Fruit fly (Drosophila melanogaster) whole organism, adult: ENCODE data around the gene CG34179.

Experiments used
- CG11617 ChIP-seq: fragments of 200-800 bp; sonication (Bioruptor generic); optimal IDR thresholded peaks from 2 replicates; lab custom pipeline; 2017; ENCODE audit warnings: mild to moderate bottlenecking, missing biosample characterization, missing genetic modification reagents, missing genetic modification characterization
- CG12768 ChIP-seq: fragments of 200-800 bp; sonication (Bioruptor generic); optimal IDR thresholded peaks from 2 replicates; lab custom pipeline; 2017; ENCODE audit warnings: missing biosample characterization, missing genetic modification characterization, mild to moderate bottlenecking, moderate library complexity, missing genetic modification reagents
- CG14711 ChIP-seq: fragments of 200-800 bp; sonication (Bioruptor generic); optimal IDR thresholded peaks from 2 replicates; lab custom pipeline; 2018; ENCODE audit warnings: missing biosample characterization, mild to moderate bottlenecking, missing genetic modification characterization, moderate library complexity
- CG1620 ChIP-seq: fragments of 200-800 bp; sonication (Bioruptor generic); optimal IDR thresholded peaks from 2 replicates; lab custom pipeline; 2016; ENCODE audit warnings: missing biosample characterization, missing genetic modification characterization
- CG33017 ChIP-seq: fragments of 200-800 bp; sonication (Bioruptor generic); optimal IDR thresholded peaks from 2 replicates; lab custom pipeline; 2018; ENCODE audit warnings: missing biosample characterization, mild to moderate bottlenecking, missing genetic modification characterization, moderate library complexity
- CG5204 ChIP-seq: fragments of 200-800 bp; sonication (Bioruptor generic); optimal IDR thresholded peaks from 2 replicates; lab custom pipeline; 2016; ENCODE audit warnings: missing biosample characterization, missing genetic modification characterization
- CG7045 ChIP-seq: fragments of 200-800 bp; sonication (Bioruptor generic); optimal IDR thresholded peaks from 2 replicates; lab custom pipeline; 2017; ENCODE audit warnings: missing biosample characterization, mild to moderate bottlenecking, missing genetic modification characterization
- CG7101 ChIP-seq: fragments of 200-800 bp; sonication (Bioruptor generic); optimal IDR thresholded peaks from 2 replicates; lab custom pipeline; 2018; ENCODE audit warnings: missing biosample characterization, mild to moderate bottlenecking, missing genetic modification characterization, moderate library complexity
- Clk ChIP-seq: fragments of 200-800 bp; sonication (Bioruptor generic); optimal IDR thresholded peaks from 2 replicates; lab custom pipeline; 2017; ENCODE audit warnings: missing biosample characterization, missing genetic modification characterization
- Crg-1 ChIP-seq: fragments of 200-800 bp; sonication (Bioruptor generic); optimal IDR thresholded peaks from 2 replicates; lab custom pipeline; 2016; ENCODE audit warnings: missing biosample characterization, missing genetic modification characterization
- Hr96 ChIP-seq: fragments of 200-800 bp; sonication (Bioruptor generic); optimal IDR thresholded peaks from 2 replicates; lab custom pipeline; 2016; ENCODE audit warnings: missing biosample characterization, missing genetic modification characterization
- Mnt ChIP-seq: fragments of 200-800 bp; sonication (Bioruptor generic); optimal IDR thresholded peaks from 2 replicates; lab custom pipeline; 2016; ENCODE audit warnings: missing biosample characterization, mild to moderate bottlenecking, missing genetic modification characterization
- bab1 ChIP-seq: fragments of 200-800 bp; sonication (Bioruptor generic); optimal IDR thresholded peaks from 3 replicates; lab custom pipeline; 2019; ENCODE audit warnings: missing biosample characterization, mild to moderate bottlenecking, missing genetic modification characterization, moderate library complexity
- cic ChIP-seq: fragments of 200-800 bp; sonication (Bioruptor generic); optimal IDR thresholded peaks from 2 replicates; lab custom pipeline; 2017; ENCODE audit warnings: missing biosample characterization, mild to moderate bottlenecking, missing genetic modification characterization, moderate library complexity
- cnc ChIP-seq, 2 experiments: fragments of >200 bp; optimal IDR thresholded peaks; 2 replicates each; lab custom pipeline; 2017
- kay ChIP-seq: fragments of 200-800 bp; sonication (Bioruptor generic); peaks from one replicate; lab custom pipeline; 2016; ENCODE audit warnings: missing biosample characterization, missing genetic modification characterization, borderline replicate concordance
- ovo ChIP-seq: fragments of 200-800 bp; sonication (Bioruptor generic); optimal IDR thresholded peaks from 2 replicates; lab custom pipeline; 2016; ENCODE audit warnings: missing biosample characterization, missing genetic modification characterization
- pad ChIP-seq: fragments of 200-800 bp; sonication (Bioruptor generic); optimal IDR thresholded peaks from 3 replicates; lab custom pipeline; 2017; ENCODE audit warnings: missing biosample characterization, missing genetic modification characterization, mild to moderate bottlenecking, moderate library complexity, missing genetic modification reagents
- tj ChIP-seq: fragments of 200-800 bp; sonication (Bioruptor generic); optimal IDR thresholded peaks from 3 replicates; lab custom pipeline; 2017; ENCODE audit warnings: missing biosample characterization, mild to moderate bottlenecking, missing genetic modification characterization, moderate library complexity
- toe ChIP-seq: fragments of 200-800 bp; sonication (Bioruptor generic); optimal IDR thresholded peaks from 2 replicates; lab custom pipeline; 2016; ENCODE audit warnings: missing biosample characterization, missing genetic modification characterization

The CG34179 gene

dm6 chr2L:6048542-6048941 lies at the start of gene CG34179, which contains the start of gene slmo:
TSS of gene CG34179 (minus strand) at chr2L:6048706.
TSS of gene slmo (minus strand) at chr2L:6048706.
- no peak for TF ChIP-seq toe (GFP tag; lab: Kevin White, UChicago)
- TF ChIP-seq tj (GFP tag; lab: Kevin White, UChicago): peak; percentile 84
- TF ChIP-seq CG5204 (GFP tag; lab: Kevin White, UChicago): no peak
- TF ChIP-seq CG7101 (tag; lab: Kevin White, UChicago): no peak
- no peak for TF ChIP-seq Hr96 (GFP tag; lab: Kevin White, UChicago)

dm6 chr2L:6092300-6092699 lies 43.8 kb upstream of the CG34179 start:
- TF ChIP-seq CG1620 (GFP tag; lab: Kevin White, UChicago) (no peak), tj (GFP tag; lab: Kevin White, UChicago) (no peak), CG7101 (tag; lab: Kevin White, UChicago) (no peak), Clk (GFP tag; lab: Kevin White, UChicago) (no peak), CG33017 (no peak), Crg-1 (GFP tag; lab: Kevin White, UChicago) (no peak), pad (GFP tag; lab: Kevin White, UChicago) (no peak), Mnt (GFP tag; lab: Kevin White, UChicago) (no peak), CG7045 (no peak), CG12768 (GFP tag; lab: Kevin White, UChicago) (no peak), CG14711 (tag; lab: Kevin White, UChicago) (no peak), toe (GFP tag; lab: Kevin White, UChicago) (no peak), Hr96 (GFP tag; lab: Kevin White, UChicago) (no peak), ovo (no peak), CG5204 (GFP tag; lab: Kevin White, UChicago) (no peak), CG11617 (GFP tag; lab: Kevin White, UChicago) (no peak)

- TF ChIP-seq CG14711 (tag; lab: Kevin White, UChicago): no peak
- no peak for TF ChIP-seq CG12768 (GFP tag; lab: Kevin White, UChicago)
- TF ChIP-seq kay (GFP tag; lab: Kevin White, UChicago): peak; percentile 88
Measured at dm6 chr2L:6090786-6091716, 42.5 kb upstream of the CG34179 start, which contains the start of gene CG45075. TSS of gene CG45075 (plus strand) at chr2L:6091412.

dm6 chr2L:6090365-6090764 lies 41.9 kb upstream of the CG34179 start:
- TF ChIP-seq cnc (optimal IDR thresholded peaks at IDR 0.05; lab: Kevin White, UChicago): no peak
- TF ChIP-seq CG33017: no peak
- TF ChIP-seq Crg-1 (GFP tag; lab: Kevin White, UChicago): no peak
- no peak for TF ChIP-seq Hr96 (GFP tag; lab: Kevin White, UChicago)
- TF ChIP-seq CG7045: no peak
- no peak for TF ChIP-seq Clk (GFP tag; lab: Kevin White, UChicago)
- no peak for TF ChIP-seq CG5204 (GFP tag; lab: Kevin White, UChicago)
- TF ChIP-seq CG1620 (GFP tag; lab: Kevin White, UChicago): no peak
- no peak for TF ChIP-seq kay (GFP tag; lab: Kevin White, UChicago)
- no peak for TF ChIP-seq CG11617 (GFP tag; lab: Kevin White, UChicago)
- no peak for TF ChIP-seq pad (GFP tag; lab: Kevin White, UChicago)
- no peak for TF ChIP-seq cic (GFP tag; lab: Kevin White, UChicago)
- no peak for TF ChIP-seq ovo
- TF ChIP-seq CG12768 (GFP tag; lab: Kevin White, UChicago): no peak
- no peak for TF ChIP-seq tj (GFP tag; lab: Kevin White, UChicago)
- no peak for TF ChIP-seq bab1 (GFP tag; lab: Kevin White, UChicago)

dm6 chr2L:6089604-6090198 lies 41.2 kb upstream of the CG34179 start:
- TF ChIP-seq Clk (GFP tag; lab: Kevin White, UChicago) (no peak), cic (GFP tag; lab: Kevin White, UChicago) (peak; percentile 99)

- TF ChIP-seq bab1 (GFP tag; lab: Kevin White, UChicago): peak; percentile 79
- TF ChIP-seq CG33017: peak; percentile 48
- TF ChIP-seq CG14711 (tag; lab: Kevin White, UChicago): no peak
- TF ChIP-seq pad (GFP tag; lab: Kevin White, UChicago): peak; percentile 54
- TF ChIP-seq CG7101 (tag; lab: Kevin White, UChicago): peak; percentile 66
- TF ChIP-seq CG1620 (GFP tag; lab: Kevin White, UChicago): peak; percentile 19
- peak; percentile 49 for TF ChIP-seq Crg-1 (GFP tag; lab: Kevin White, UChicago)
- peak; percentile 99 for TF ChIP-seq cic (GFP tag; lab: Kevin White, UChicago)
- TF ChIP-seq CG11617 (GFP tag; lab: Kevin White, UChicago): peak; percentile 69
- TF ChIP-seq toe (GFP tag; lab: Kevin White, UChicago): no peak
- TF ChIP-seq cnc (optimal IDR thresholded peaks at IDR 0.05; lab: Kevin White, UChicago): peak; percentile 91 to 93
- TF ChIP-seq CG5204 (GFP tag; lab: Kevin White, UChicago): no peak
- peak; percentile 99 for TF ChIP-seq Mnt (GFP tag; lab: Kevin White, UChicago)
- peak; percentile 63 for TF ChIP-seq ovo
- peak; percentile 52 for TF ChIP-seq Hr96 (GFP tag; lab: Kevin White, UChicago)
- TF ChIP-seq tj (GFP tag; lab: Kevin White, UChicago): peak; percentile 85
- peak; percentile 100 for TF ChIP-seq kay (GFP tag; lab: Kevin White, UChicago)
- TF ChIP-seq CG12768 (GFP tag; lab: Kevin White, UChicago): peak; percentile 88
- peak; percentile 47 for TF ChIP-seq CG7045
- TF ChIP-seq Clk (GFP tag; lab: Kevin White, UChicago): peak; percentile 47
Measured at dm6 chr2L:6088371-6089365, 40.2 kb upstream of the CG34179 start.
